Worm (Caenorhabditis elegans): ENCODE results near the gene aagr-3.
A peak's percentile ranks its signal among the peaks of the same experiment; 100 is the strongest.

aagr-3 gene

DNA sequence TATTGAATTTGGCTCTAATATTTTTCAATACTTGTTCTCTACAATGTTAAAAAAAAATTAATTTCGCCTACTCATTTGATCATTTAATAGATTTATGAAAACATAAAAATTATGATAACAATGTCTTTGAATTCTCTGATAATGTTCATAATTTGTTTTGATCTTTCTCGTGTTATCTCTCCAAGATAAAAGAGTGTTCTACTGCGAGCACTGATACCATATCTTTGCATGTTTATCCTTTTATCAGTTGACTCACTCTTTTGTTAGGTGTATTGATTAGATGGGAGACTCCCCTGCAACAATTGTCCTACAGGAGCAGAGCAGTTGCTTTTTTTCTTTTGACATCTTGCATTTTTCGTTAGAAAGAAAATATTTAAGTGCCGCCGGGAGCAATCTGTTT lies 30.1 kb downstream of the aagr-3 start (continued):
- TF ChIP-seq F10E7.11 (tag; optimal IDR thresholded peaks at IDR 0.05) (no peak), C06A6.2 (GFP tag; conservative IDR thresholded peaks at IDR 0.05) (no peak)

- TF ChIP-seq nfyb-1 (GFP tag; IDR thresholded peaks at IDR 0.05) (no peak), K11D2.4 (GFP tag; IDR thresholded peaks at IDR 0.05) (no peak), C06A6.2 (GFP tag; conservative IDR thresholded peaks at IDR 0.05) (no peak)
Measured at ce11 chrV:9696715-9697114, 32.6 kb downstream of the aagr-3 start, which contains the start of gene her-1. Gene her-1 (plus strand): TSS chrV:9697015.

DNA sequence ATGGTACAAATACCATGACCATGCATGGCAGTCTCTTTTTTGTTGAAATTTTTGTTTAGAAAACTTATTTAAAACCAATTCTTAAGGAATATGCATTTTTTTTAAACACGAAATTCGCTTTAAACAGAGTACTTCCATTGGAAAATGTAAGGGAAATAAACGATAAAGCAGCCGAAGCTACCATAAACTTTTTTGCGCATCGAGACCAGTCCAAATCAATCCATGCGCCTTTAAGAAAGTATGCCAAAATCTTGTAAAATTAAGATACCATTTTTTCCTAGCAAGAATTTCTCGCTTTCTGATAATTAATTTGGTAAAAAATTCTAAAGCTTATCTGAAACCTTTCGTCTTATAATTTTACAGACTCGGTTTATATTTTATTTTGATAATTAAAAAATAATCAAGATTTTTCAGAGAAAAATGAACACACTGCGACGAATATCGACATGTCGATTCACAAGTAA lies 36.6 kb downstream of the aagr-3 start, which contains the start of gene ZK287.7:
Gene ZK287.7 (plus strand): TSS at position 414 of the 464 bp plus-strand sequence.
- TF ChIP-seq xnd-1 (tag; optimal IDR thresholded peaks at IDR 0.05) = peak; percentile 13
- TF ChIP-seq nhr-80 (tag; optimal IDR thresholded peaks at IDR 0.05) = no peak
- 0 out of 2 replicates have a peak, but pooled peaks have one; percentile 37 for TF ChIP-seq madf-6 (GFP tag; IDR thresholded peaks at IDR 0.05)
- peak; percentile 76 for TF ChIP-seq lsl-1 (GFP tag; optimal IDR thresholded peaks at IDR 0.05)
- peak; percentile 70 for TF ChIP-seq F33H1.4 (GFP tag; IDR thresholded peaks at IDR 0.05)
- TF ChIP-seq dpl-1 (GFP tag; optimal IDR thresholded peaks at IDR 0.05) = no peak

ce11 chrV:9692109-9692581 lies 37.2 kb downstream of the aagr-3 start, which contains the start of gene ztf-9:
Gene ztf-9 (minus strand): TSS chrV:9692159.
- no peak for TF ChIP-seq sdz-38 (tag; optimal IDR thresholded peaks at IDR 0.05)
- TF ChIP-seq F55B11.4 (tag; optimal IDR thresholded peaks at IDR 0.05; ENCODE audit: borderline replicate concordance, insufficient read depth) = no peak
- no peak for TF ChIP-seq F22D6.2 (tag; optimal IDR thresholded peaks at IDR 0.05)
- TF ChIP-seq hsf-1 (GFP tag; IDR thresholded peaks at IDR 0.05) = no peak
- TF ChIP-seq hrde-1 (tag; optimal IDR thresholded peaks at IDR 0.05; ENCODE audit: borderline replicate concordance) = no peak
- peak; percentile 11 for TF ChIP-seq madf-10 (tag; optimal IDR thresholded peaks at IDR 0.05)
- no peak for TF ChIP-seq pha-4 (tag; optimal IDR thresholded peaks at IDR 0.05)
- TF ChIP-seq repo-1 (tag; optimal IDR thresholded peaks at IDR 0.05) = peak; percentile 23
- no peak for TF ChIP-seq him-1 (tag; optimal IDR thresholded peaks at IDR 0.05)
- no peak for TF ChIP-seq chd-7 (tag; optimal IDR thresholded peaks at IDR 0.05)
- TF ChIP-seq egrh-3 (GFP tag; IDR thresholded peaks at IDR 0.05) = peak; percentile 69
- no peak for TF ChIP-seq lag-1 (GFP tag; IDR thresholded peaks at IDR 0.05)
- TF ChIP-seq xnd-1 (tag; optimal IDR thresholded peaks at IDR 0.05) = no peak
- no peak for TF ChIP-seq F37B4.10 (GFP tag; IDR thresholded peaks at IDR 0.05)
- TF ChIP-seq lsl-1 (GFP tag; optimal IDR thresholded peaks at IDR 0.05) = no peak
- no peak for TF ChIP-seq madf-6 (GFP tag; IDR thresholded peaks at IDR 0.05)
- TF ChIP-seq lir-1 (GFP tag; conservative IDR thresholded peaks at IDR 0.05) = no peak
- TF ChIP-seq let-607 (tag; optimal IDR thresholded peaks at IDR 0.05) = no peak
- TF ChIP-seq aptf-3 (GFP tag; IDR thresholded peaks at IDR 0.05) = no peak
- no peak for TF ChIP-seq madf-8 (GFP tag; conservative IDR thresholded peaks at IDR 0.05)
- TF ChIP-seq ccch-3 (GFP tag; optimal IDR thresholded peaks at IDR 0.05) = no peak
- no peak for TF ChIP-seq rec-8 (tag; optimal IDR thresholded peaks at IDR 0.05)
- TF ChIP-seq Y79H2A.3 (GFP tag; conservative IDR thresholded peaks at IDR 0.05) = no peak
- no peak for TF ChIP-seq ceh-100 (GFP tag; IDR thresholded peaks at IDR 0.05)
- no peak for TF ChIP-seq ztf-25 (GFP tag; IDR thresholded peaks at IDR 0.05)
- no peak for TF ChIP-seq ets-4 (GFP tag; optimal IDR thresholded peaks at IDR 0.05)
- no peak for TF ChIP-seq ztf-26 (tag; optimal IDR thresholded peaks at IDR 0.05)
- no peak for TF ChIP-seq bed-2 (GFP tag; IDR thresholded peaks at IDR 0.05)
- TF ChIP-seq lsy-27 (tag; optimal IDR thresholded peaks at IDR 0.05; ENCODE audit: borderline replicate concordance, insufficient read depth) = no peak
- TF ChIP-seq mel-28 (tag; optimal IDR thresholded peaks at IDR 0.05; ENCODE audit: borderline replicate concordance) = no peak
- TF ChIP-seq F52B5.7 (tag; optimal IDR thresholded peaks at IDR 0.05) = no peak
- TF ChIP-seq hlh-12 (tag; optimal IDR thresholded peaks at IDR 0.05) = no peak
- TF ChIP-seq B0035.1 (tag; optimal IDR thresholded peaks at IDR 0.05) = no peak
- no peak for TF ChIP-seq cebp-1 (GFP tag; IDR thresholded peaks at IDR 0.05)
- no peak for TF ChIP-seq cebp-1 (tag; optimal IDR thresholded peaks at IDR 0.05)
- no peak for TF ChIP-seq dpff-1 (tag; optimal IDR thresholded peaks at IDR 0.05)

Data from whole organism, young adult.